Fruit fly (Drosophila melanogaster) Kc167 (cell line): Measurements from ENCODE around the gene Neto.

Experiments
- h ChIP-seq: fragments of >200 bp; optimal IDR thresholded peaks from 3 replicates; lab custom pipeline; 2018; ENCODE audit warnings: missing external identifiers
- psq ChIP-seq: fragments of >200 bp; optimal IDR thresholded peaks from 2 replicates; lab custom pipeline; 2017; ENCODE audit warnings: missing external identifiers

- TF ChIP-seq h (no peak), psq (no peak)
Observed at dm6 chrX:13444687-13445086, 1.0 kb upstream of the Neto start.
